Worm (Caenorhabditis elegans): ENCODE data around the gene nspb-4.

The nspb-4 gene

DNA sequence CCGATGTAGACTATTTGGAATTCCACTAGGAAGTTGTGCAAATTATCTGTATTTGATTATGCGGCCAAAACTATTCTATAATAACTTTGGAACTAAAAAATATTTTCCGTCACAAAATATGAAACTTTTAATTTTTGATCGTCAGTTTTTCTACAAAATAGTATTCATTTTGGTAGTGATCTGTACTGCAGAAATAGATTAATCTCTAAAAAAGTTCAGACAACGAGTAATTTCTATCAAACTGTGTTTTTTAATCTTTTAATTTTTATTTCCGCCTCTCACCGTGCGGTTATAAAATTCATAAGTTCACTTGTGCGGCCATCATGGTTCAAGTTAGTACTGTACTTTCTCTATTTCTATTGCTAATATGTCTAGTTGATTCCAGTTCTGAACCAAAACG lies 40.2 kb downstream of the nspb-4 start, which contains the start of gene C01B10.7:
Gene C01B10.7, plus strand, starts transcription at position 301 of the 400 bp plus-strand sequence.
- TF ChIP-seq him-1 (tag; optimal IDR thresholded peaks at IDR 0.05), result no peak
- TF ChIP-seq W03F9.2 (tag; optimal IDR thresholded peaks at IDR 0.05), result no peak
- no peak for TF ChIP-seq dao-5 (tag; optimal IDR thresholded peaks at IDR 0.05)

- TF ChIP-seq him-1 (tag; optimal IDR thresholded peaks at IDR 0.05), result no peak
- TF ChIP-seq dao-5 (tag; optimal IDR thresholded peaks at IDR 0.05), result no peak
- no peak for TF ChIP-seq W03F9.2 (tag; optimal IDR thresholded peaks at IDR 0.05)
Measured at ce11 chrIV:6639880-6640279, 41.9 kb downstream of the nspb-4 start, which contains the start of gene C01B10.6. Gene C01B10.6, plus strand, starts transcription at chrIV:6640180.

DNA sequence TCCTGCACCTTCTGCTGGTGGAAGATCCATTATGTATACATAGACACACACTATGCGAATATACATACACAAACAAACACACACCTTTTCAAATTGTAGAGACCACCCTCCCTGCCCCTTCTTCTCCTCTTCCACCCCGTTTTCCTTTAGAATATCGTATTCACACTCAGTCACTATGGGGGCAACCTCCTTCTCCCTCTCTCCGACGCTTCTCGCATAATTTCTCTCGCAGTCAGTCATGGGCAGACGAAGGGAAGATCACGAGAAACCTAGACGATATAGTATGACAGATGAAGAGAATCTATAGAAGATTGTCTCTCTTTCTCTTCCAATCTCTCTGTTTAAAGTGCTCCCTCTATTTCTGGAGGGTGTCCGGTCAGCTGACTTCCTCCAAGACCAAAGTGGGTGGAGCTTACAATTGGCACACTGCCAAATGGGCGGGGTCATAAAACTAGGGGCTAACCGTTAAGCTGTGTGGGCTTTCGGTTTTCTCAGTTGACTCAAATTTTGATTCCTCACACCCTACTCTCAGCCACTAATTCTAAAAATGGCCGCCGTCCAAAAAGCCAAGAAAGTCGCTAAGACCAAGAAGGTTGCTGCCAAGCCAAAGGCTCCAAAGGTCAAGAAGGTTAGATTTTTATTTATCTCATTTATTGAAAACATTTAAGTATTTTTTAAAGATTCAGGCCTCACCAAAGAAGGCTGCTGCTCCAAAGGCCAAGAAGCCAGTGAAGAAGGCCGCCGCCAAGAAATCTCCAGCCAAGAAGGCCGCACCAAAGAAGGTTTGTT lies 48.0 kb downstream of the nspb-4 start, which contains the start of gene hil-7:
Gene hil-7, plus strand, starts transcription at position 446 of the 789 bp plus-strand sequence.
- TF ChIP-seq dao-5 (tag; optimal IDR thresholded peaks at IDR 0.05) (no peak), W03F9.2 (tag; optimal IDR thresholded peaks at IDR 0.05) (no peak), him-1 (tag; optimal IDR thresholded peaks at IDR 0.05) (no peak)

- no peak for TF ChIP-seq him-1 (tag; optimal IDR thresholded peaks at IDR 0.05)
- TF ChIP-seq W03F9.2 (tag; optimal IDR thresholded peaks at IDR 0.05), result no peak
- TF ChIP-seq dao-5 (tag; optimal IDR thresholded peaks at IDR 0.05), result no peak
Measured at ce11 chrIV:6646905-6647304, 48.9 kb downstream of the nspb-4 start.

Data from whole organism, L4/young adult.